Worm (Caenorhabditis elegans) whole organism, early embryonic: Measurements from ENCODE around the gene W01B6.6.

ENCODE experiments used
- F13C5.2 ChIP-seq: sonication (generic microtip); optimal IDR thresholded peaks from 2 replicates; lab custom pipeline; 2017; ENCODE audit warnings: mild to moderate bottlenecking, missing genetic modification characterization, inconsistent platforms, missing compliant biosample characterization
- ama-1 ChIP-seq: fragments of 150-350 bp; optimal IDR thresholded peaks from 2 replicates; lab custom pipeline; 2014
- ets-7 ChIP-seq: sonication (generic microtip); optimal IDR thresholded peaks from 2 replicates; lab custom pipeline; 2016; ENCODE audit warnings: missing genotype, missing genetic modification characterization, missing compliant biosample characterization
- flt-1 ChIP-seq: fragments of 200-800 bp; sonication (Bioruptor generic); IDR thresholded peaks from 2 replicates; pipeline ENCODE4 v1.3.6; 2022; ENCODE audit warnings: missing genetic modification characterization, missing compliant biosample characterization
- hnd-1 ChIP-seq: sonication (generic microtip); optimal IDR thresholded peaks from 2 replicates; lab custom pipeline; 2016; ENCODE audit warnings: missing genetic modification characterization, missing compliant biosample characterization
- pes-1 ChIP-seq: fragments of 200-800 bp; sonication (Bioruptor generic); IDR thresholded peaks from 2 replicates; pipeline ENCODE4 v1.3.6; 2022; ENCODE audit warnings: missing genetic modification reagents, missing genetic modification characterization, missing compliant biosample characterization
- sea-1 ChIP-seq: fragments of 200-800 bp; sonication (Bioruptor generic); conservative IDR thresholded peaks from 2 replicates; pipeline ENCODE4 v1.3.6; 2022; ENCODE audit warnings: missing genetic modification characterization, missing compliant biosample characterization
- tra-4 ChIP-seq: sonication (generic microtip); optimal IDR thresholded peaks from 2 replicates; lab custom pipeline; 2017; ENCODE audit warnings: missing genetic modification characterization, missing compliant biosample characterization

ce11 chrIV:10059175-10059574, 21.7 kb upstream of the W01B6.6 start:
- TF ChIP-seq ama-1 (lab: Kevin White, UChicago): no peak
- no peak for TF ChIP-seq flt-1
- no peak for TF ChIP-seq ets-7 (tag; lab: Kevin White, UChicago)
- no peak for TF ChIP-seq sea-1
- TF ChIP-seq pes-1 (GFP tag; lab: Robert Waterston, UW): no peak
- TF ChIP-seq tra-4 (tag; lab: Kevin White, UChicago): no peak
- TF ChIP-seq F13C5.2: no peak
- no peak for TF ChIP-seq hnd-1 (tag; lab: Kevin White, UChicago)
